Worm (Caenorhabditis elegans) whole organism, L1 larva: ENCODE measurements around the gene H19J13.2.
A peak's percentile ranks its signal among the peaks of the same experiment; 100 is the strongest.
"Not testable (repeated sequence)": the region's sequence is repeated elsewhere in the genome, so short reads cannot be mapped to it uniquely, and the experiment has no call there.

Experiments
- C16A3.4 ChIP-seq: fragments of 150-350 bp; optimal IDR thresholded peaks from 2 replicates; lab custom pipeline; 2014; ENCODE audit warnings: missing biosample characterization, missing genetic modification characterization
- F16B12.6 ChIP-seq: fragments of 150-350 bp; optimal IDR thresholded peaks from 2 replicates; lab custom pipeline; 2014; ENCODE audit warnings: missing biosample characterization, missing genetic modification characterization
- blmp-1 ChIP-seq: fragments of 150-350 bp; optimal IDR thresholded peaks from 2 replicates; lab custom pipeline; 2014; ENCODE audit warnings: missing biosample characterization, missing genetic modification characterization
- ceh-8 ChIP-seq: fragments of 200-800 bp; sonication (Bioruptor generic); optimal IDR thresholded peaks from 2 replicates; lab custom pipeline; 2018; ENCODE audit warnings: mild to moderate bottlenecking, missing genetic modification characterization, moderate library complexity, missing compliant biosample characterization
- efl-3 ChIP-seq: fragments of 200-800 bp; sonication (Bioruptor generic); optimal IDR thresholded peaks from 2 replicates; lab custom pipeline; 2018; ENCODE audit warnings: mild to moderate bottlenecking, missing genetic modification characterization, missing compliant biosample characterization
- egl-13 ChIP-seq: sonication (generic microtip); optimal IDR thresholded peaks from 2 replicates; lab custom pipeline; 2016; ENCODE audit warnings: missing genotype, missing genetic modification reagents, missing genetic modification characterization, missing compliant biosample characterization
- elt-2 ChIP-seq: sonication (generic microtip); optimal IDR thresholded peaks from 2 replicates; lab custom pipeline; 2016; ENCODE audit warnings: missing genetic modification characterization, mild to moderate bottlenecking, inconsistent platforms, missing compliant biosample characterization, missing genetic modification reagents
- fkh-10 ChIP-seq: sonication (generic microtip); optimal IDR thresholded peaks from 2 replicates; lab custom pipeline; 2017; ENCODE audit warnings: missing biosample characterization, missing genetic modification reagents, missing genetic modification characterization
- fkh-8 ChIP-seq: sonication (generic microtip); optimal IDR thresholded peaks from 2 replicates; lab custom pipeline; 2016; ENCODE audit warnings: mild to moderate bottlenecking, missing genetic modification characterization, missing compliant biosample characterization
- fos-1 ChIP-seq: fragments of 150-350 bp; optimal IDR thresholded peaks from 2 replicates; lab custom pipeline; 2014; ENCODE audit warnings: missing biosample characterization, missing genetic modification characterization
- hlh-17 ChIP-seq: fragments of 200-800 bp; sonication (Bioruptor generic); optimal IDR thresholded peaks from 2 replicates; lab custom pipeline; 2018; ENCODE audit warnings: missing genetic modification characterization, mild to moderate bottlenecking, missing compliant biosample characterization, moderate library complexity, borderline replicate concordance
- hlh-4 ChIP-seq: sonication (generic microtip); optimal IDR thresholded peaks from 2 replicates; lab custom pipeline; 2016; ENCODE audit warnings: mild to moderate bottlenecking, missing genetic modification characterization, missing compliant biosample characterization
- lsy-2 ChIP-seq, 2 experiments: fragments of 150-350 bp; optimal IDR thresholded peaks; 2 replicates each; lab custom pipeline; 2014; ENCODE audit warnings: missing biosample characterization in 2 of 2, missing genetic modification characterization in 2 of 2
- mdl-1 ChIP-seq, 2 experiments: fragments of 150-350 bp; optimal IDR thresholded peaks; 2 replicates each; lab custom pipeline; 2014 to 2017; ENCODE audit warnings: missing biosample characterization in 2 of 2, missing genetic modification characterization in 2 of 2, inconsistent platforms in 1 of 2
- nhr-12 ChIP-seq: sonication (generic microtip); optimal IDR thresholded peaks from 2 replicates; lab custom pipeline; 2017; ENCODE audit warnings: missing biosample characterization, missing genetic modification characterization
- nhr-19 ChIP-seq: fragments of 200-800 bp; sonication (Bioruptor generic); conservative IDR thresholded peaks from 2 replicates; pipeline ENCODE4 v1.3.6; 2022; ENCODE audit warnings: missing genetic modification characterization, missing compliant biosample characterization
- nhr-20 ChIP-seq: sonication (generic microtip); optimal IDR thresholded peaks from 2 replicates; lab custom pipeline; 2016; ENCODE audit warnings: mild to moderate bottlenecking, missing genetic modification characterization, missing compliant biosample characterization
- nhr-28 ChIP-seq: fragments of 150-350 bp; optimal IDR thresholded peaks from 2 replicates; lab custom pipeline; 2014; ENCODE audit warnings: missing biosample characterization, missing genetic modification characterization
- nhr-47 ChIP-seq: sonication (generic microtip); optimal IDR thresholded peaks from 2 replicates; lab custom pipeline; 2016; ENCODE audit warnings: mild to moderate bottlenecking, missing genetic modification characterization, moderate library complexity, missing compliant biosample characterization
- nhr-71 ChIP-seq: sonication (generic microtip); optimal IDR thresholded peaks from 2 replicates; lab custom pipeline; 2016; ENCODE audit warnings: mild to moderate bottlenecking, missing genetic modification characterization, moderate library complexity, missing compliant biosample characterization
- nhr-76 ChIP-seq: sonication (generic microtip); optimal IDR thresholded peaks from 2 replicates; lab custom pipeline; 2017; ENCODE audit warnings: missing biosample characterization, missing genetic modification characterization
- nhr-77 ChIP-seq: fragments of 150-350 bp; optimal IDR thresholded peaks from 2 replicates; lab custom pipeline; 2014; ENCODE audit warnings: missing biosample characterization, missing genetic modification characterization
- nhr-85 ChIP-seq: sonication (generic microtip); peaks from one replicate; lab custom pipeline; 2016; ENCODE audit warnings: missing genetic modification characterization, inconsistent platforms, missing compliant biosample characterization
- pag-3 ChIP-seq: sonication (generic microtip); optimal IDR thresholded peaks from 2 replicates; lab custom pipeline; 2017; ENCODE audit warnings: missing genetic modification characterization, mild to moderate bottlenecking, missing compliant biosample characterization, antibody characterized with exemption, borderline replicate concordance; ENCODE audit not compliant: insufficient read depth
- pax-3 ChIP-seq: fragments of 200-800 bp; sonication (Bioruptor generic); optimal IDR thresholded peaks from 2 replicates; lab custom pipeline; 2018; ENCODE audit warnings: mild to moderate bottlenecking, missing genetic modification characterization, moderate library complexity, missing compliant biosample characterization
- rnt-1 ChIP-seq: sonication (generic microtip); optimal IDR thresholded peaks from 2 replicates; lab custom pipeline; 2016; ENCODE audit warnings: mild to moderate bottlenecking, missing genetic modification characterization, moderate library complexity, missing compliant biosample characterization
- unc-98 ChIP-seq: fragments of 200-800 bp; sonication (Bioruptor generic); IDR thresholded peaks from 2 replicates; pipeline ENCODE4 v1.3.6; 2022; ENCODE audit warnings: missing genetic modification characterization, missing compliant biosample characterization
- xbp-1 ChIP-seq: sonication (generic microtip); optimal IDR thresholded peaks from 2 replicates; lab custom pipeline; 2016; ENCODE audit warnings: missing genetic modification characterization, missing compliant biosample characterization
- zag-1 ChIP-seq: fragments of 150-350 bp; optimal IDR thresholded peaks from 2 replicates; lab custom pipeline; 2014; ENCODE audit warnings: missing biosample characterization, missing genetic modification characterization
- zip-4 ChIP-seq: fragments of 200-800 bp; sonication (Bioruptor generic); optimal IDR thresholded peaks from 2 replicates; lab custom pipeline; 2018; ENCODE audit warnings: mild to moderate bottlenecking, missing genetic modification characterization, moderate library complexity, missing compliant biosample characterization
- ztf-4 ChIP-seq: fragments of 150-350 bp; optimal IDR thresholded peaks from 2 replicates; lab custom pipeline; 2014; ENCODE audit warnings: missing biosample characterization, missing genetic modification characterization

Gene H19J13.2

ce11 chrX:12308045-12308499, 34.3 kb upstream of the H19J13.2 start, which contains the start of gene F17A2.16:
Gene F17A2.16 (plus strand): TSS chrX:12308449.
- not testable (repeated sequence) for TF ChIP-seq nhr-28 (tag; lab: Kevin White, UChicago); zip-4 (GFP tag; lab: Kevin White, UChicago); fkh-8 (tag; lab: Kevin White, UChicago)

DNA sequence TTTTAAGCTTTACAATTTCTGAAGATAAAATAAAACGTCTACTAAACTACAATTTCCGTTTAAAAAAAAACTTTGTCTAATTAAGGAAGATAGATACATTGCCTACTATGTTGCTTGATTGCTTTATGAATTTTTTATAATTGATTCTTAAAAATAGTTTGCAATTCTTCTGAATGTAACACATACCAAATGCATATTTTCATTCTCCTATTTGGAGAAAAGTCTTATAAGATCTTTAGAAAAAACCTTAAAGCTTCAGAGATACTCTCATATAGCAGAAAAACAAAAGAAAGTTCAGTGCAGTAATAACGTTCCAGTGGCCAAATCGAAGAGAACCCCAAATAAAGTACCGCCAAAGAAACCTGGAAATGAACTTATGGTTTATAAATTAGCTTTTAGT, 32.8 kb upstream of the H19J13.2 start, which contains the start of gene phf-32:
phf-32 (plus strand) TSS at position 301 of the 400 bp plus-strand sequence.
- no peak for TF ChIP-seq pag-3 (tag; lab: Kevin White, UChicago)
- no peak for TF ChIP-seq efl-3 (GFP tag; lab: Kevin White, UChicago)
- TF ChIP-seq ceh-8 (GFP tag; lab: Kevin White, UChicago), result no peak
- no peak for TF ChIP-seq blmp-1 (tag; lab: Kevin White, UChicago)
- no peak for TF ChIP-seq hlh-17

DNA sequence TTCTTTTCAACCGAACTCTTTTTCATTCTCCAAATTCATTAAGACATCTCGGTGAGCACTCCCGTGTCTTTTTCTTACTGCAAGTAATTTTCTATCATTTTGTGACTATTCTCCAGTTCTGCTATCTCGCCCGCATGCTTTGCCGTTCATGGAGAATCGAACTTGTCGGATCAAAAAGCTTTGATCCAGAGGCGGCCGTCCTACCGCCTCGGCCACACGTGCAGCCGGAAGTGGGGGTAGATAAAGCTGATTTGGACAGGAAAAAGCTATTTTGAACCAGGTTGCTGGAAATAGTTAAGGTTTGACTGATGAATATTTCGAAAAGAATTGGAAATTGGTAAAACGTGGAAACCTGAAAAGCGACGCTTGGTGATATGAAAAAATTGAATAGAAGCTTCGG, 30.5 kb upstream of the H19J13.2 start:
- TF ChIP-seq rnt-1 (no peak), lsy-2 (tag; optimal IDR thresholded peaks at IDR 0.05; lab: Kevin White, UChicago) (no peak), xbp-1 (tag; lab: Kevin White, UChicago) (no peak), zag-1 (tag; lab: Kevin White, UChicago) (no peak), ztf-4 (tag; lab: Kevin White, UChicago) (no peak), nhr-20 (tag; lab: Kevin White, UChicago) (no peak), nhr-76 (tag; lab: Kevin White, UChicago) (no peak), unc-98 (GFP tag; lab: Robert Waterston, UW) (no peak), nhr-19 (GFP tag; lab: Robert Waterston, UW) (no peak), fkh-10 (no peak), pag-3 (tag; lab: Kevin White, UChicago) (no peak), nhr-12 (tag; lab: Kevin White, UChicago) (no peak), ceh-8 (GFP tag; lab: Kevin White, UChicago) (no peak), egl-13 (no peak), F16B12.6 (tag; lab: Kevin White, UChicago) (no peak), C16A3.4 (tag; lab: Kevin White, UChicago) (no peak), fos-1 (tag; lab: Kevin White, UChicago) (no peak), nhr-77 (no peak), pax-3 (tag; lab: Kevin White, UChicago) (no peak)

DNA sequence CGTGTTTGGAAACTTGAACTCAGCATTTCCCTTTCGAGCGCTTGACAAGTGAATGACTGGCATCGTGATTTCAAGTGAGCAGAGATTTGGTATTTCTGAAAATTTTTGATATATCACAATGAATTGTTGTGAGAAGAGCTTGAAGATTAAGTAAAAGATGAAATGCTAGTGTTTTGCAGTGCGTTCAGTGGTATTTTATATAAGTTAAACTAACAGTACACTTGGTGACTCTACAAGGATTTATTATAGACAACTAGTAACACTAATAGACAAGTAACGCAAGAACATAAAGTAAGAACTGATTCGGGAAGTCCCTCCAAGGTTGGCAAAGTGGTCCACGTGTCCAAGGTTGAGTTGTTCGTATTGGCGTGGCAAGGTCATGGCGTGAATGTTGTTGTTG, 29.0 kb upstream of the H19J13.2 start, which contains the start of gene dot-1.3:
dot-1.3 (minus strand) TSS at position 101 of the 400 bp plus-strand sequence.
- not testable (repeated sequence) for TF ChIP-seq nhr-47 (tag; lab: Kevin White, UChicago); mdl-1 (tag; optimal IDR thresholded peaks at IDR 0.05; lab: Kevin White, UChicago); elt-2 (tag; lab: Kevin White, UChicago)
- TF ChIP-seq, all 84 proteins: peak for 0; not testable (repeated sequence) for 84

- TF ChIP-seq nhr-85 (tag; lab: Kevin White, UChicago), result peak; percentile 1
- TF ChIP-seq nhr-71, result no peak
Observed at ce11 chrX:12299834-12300233, 26.1 kb upstream of the H19J13.2 start, which contains the start of gene W06D11.5. Gene W06D11.5 (plus strand): TSS chrX:12300134.

- TF ChIP-seq hlh-4 (no peak), blmp-1 (tag; lab: Kevin White, UChicago) (no peak)
- TF ChIP-seq, all 84 proteins: peak for 0
Observed at ce11 chrX:12298324-12298723, 24.6 kb upstream of the H19J13.2 start, which contains the start of gene W06D11.3. Gene W06D11.3 (plus strand): TSS chrX:12298683.
